Worm (Caenorhabditis elegans): Measurements from ENCODE around the gene C50E3.7.

ce11 chrV:7598269-7598668, at the start of gene C50E3.7:
- TF ChIP-seq pqm-1 (tag; optimal IDR thresholded peaks at IDR 0.05), result no peak
- no peak for TF ChIP-seq egl-27 (tag; optimal IDR thresholded peaks at IDR 0.05)
- TF ChIP-seq ztf-11 (tag; optimal IDR thresholded peaks at IDR 0.05), result no peak
- no peak for TF ChIP-seq unc-98 (GFP tag; IDR thresholded peaks at IDR 0.05)
- TF ChIP-seq elt-3 (tag; optimal IDR thresholded peaks at IDR 0.05), result no peak
- no peak for TF ChIP-seq fkh-10 (GFP tag; optimal IDR thresholded peaks at IDR 0.05)
- no peak for TF ChIP-seq sup-37 (GFP tag; optimal IDR thresholded peaks at IDR 0.05)
- no peak for TF ChIP-seq ceh-8 (GFP tag; optimal IDR thresholded peaks at IDR 0.05)
- no peak for TF ChIP-seq nhr-28 (tag; optimal IDR thresholded peaks at IDR 0.05)
- TF ChIP-seq jun-1 (tag; optimal IDR thresholded peaks at IDR 0.05), result no peak
- TF ChIP-seq nhr-76 (tag; optimal IDR thresholded peaks at IDR 0.05), result no peak
- TF ChIP-seq ama-1 (optimal IDR thresholded peaks at IDR 0.05), result no peak
- no peak for TF ChIP-seq C16A3.4 (tag; optimal IDR thresholded peaks at IDR 0.05)
